Fruit fly (Drosophila melanogaster) whole organism, embryonic: ENCODE measurements around the gene CG16813.

Source experiments
- Atf-2 ChIP-seq: fragments of 200-800 bp; sonication (Bioruptor generic); optimal IDR thresholded peaks from 2 replicates; lab custom pipeline; 2016; ENCODE audit warnings: missing biosample characterization, missing genetic modification characterization
- Atf3 ChIP-seq: fragments of 200-800 bp; sonication (Bioruptor generic); optimal IDR thresholded peaks from 3 replicates; lab custom pipeline; 2016; ENCODE audit warnings: missing biosample characterization, missing genetic modification characterization
- Bdp1 ChIP-seq: fragments of 200-800 bp; sonication (Bioruptor generic); optimal IDR thresholded peaks from 3 replicates; lab custom pipeline; 2016; ENCODE audit warnings: missing biosample characterization, missing genetic modification characterization
- Bgb ChIP-seq: fragments of 200-800 bp; sonication (Bioruptor generic); IDR thresholded peaks from 2 replicates; pipeline ENCODE4 v1.3.6; 2022; ENCODE audit warnings: missing biosample characterization, missing genetic modification characterization; ENCODE audit not compliant: partially characterized antibody
- CG10274 ChIP-seq: fragments of 200-800 bp; sonication (Bioruptor generic); optimal IDR thresholded peaks from 3 replicates; lab custom pipeline; 2017; ENCODE audit warnings: missing biosample characterization, mild to moderate bottlenecking, missing genetic modification characterization
- CG10959 ChIP-seq: fragments of 200-800 bp; sonication (Bioruptor generic); IDR thresholded peaks from 2 replicates; pipeline ENCODE4 v1.3.6; 2022; ENCODE audit warnings: missing biosample characterization, missing genetic modification characterization
- CG11560 ChIP-seq: fragments of 200-800 bp; sonication (Bioruptor generic); IDR thresholded peaks from 3 replicates; pipeline ENCODE4 v1.3.6; 2022; ENCODE audit warnings: missing biosample characterization, missing genetic modification characterization
- CG13296 ChIP-seq: fragments of 200-800 bp; sonication (Bioruptor generic); optimal IDR thresholded peaks from 3 replicates; lab custom pipeline; 2018; ENCODE audit warnings: missing biosample characterization, mild to moderate bottlenecking, missing genetic modification characterization
- CG13424 ChIP-seq: fragments of 200-800 bp; sonication (Bioruptor generic); optimal IDR thresholded peaks from 2 replicates; lab custom pipeline; 2019; ENCODE audit warnings: missing biosample characterization, mild to moderate bottlenecking, missing genetic modification characterization, moderate library complexity
- CG15514 ChIP-seq: fragments of 200-800 bp; sonication (Bioruptor generic); optimal IDR thresholded peaks from 3 replicates; lab custom pipeline; 2017; ENCODE audit warnings: missing biosample characterization, missing genetic modification characterization, mild to moderate bottlenecking, moderate library complexity, missing genetic modification reagents
- CG1602 ChIP-seq: fragments of 200-800 bp; sonication (Bioruptor generic); optimal IDR thresholded peaks from 3 replicates; lab custom pipeline; 2016; ENCODE audit warnings: missing biosample characterization, missing genetic modification characterization
- CG17186 ChIP-seq: fragments of 200-800 bp; sonication (Bioruptor generic); optimal IDR thresholded peaks from 3 replicates; lab custom pipeline; 2017; ENCODE audit warnings: missing biosample characterization, missing genetic modification reagents, missing genetic modification characterization
- CG18764 ChIP-seq: fragments of 200-800 bp; sonication (Bioruptor generic); optimal IDR thresholded peaks from 3 replicates; lab custom pipeline; 2016; ENCODE audit warnings: missing biosample characterization, missing genetic modification characterization
- CG2678 ChIP-seq: fragments of 200-800 bp; sonication (Bioruptor generic); optimal IDR thresholded peaks from 3 replicates; lab custom pipeline; 2019; ENCODE audit warnings: missing biosample characterization, mild to moderate bottlenecking, missing genetic modification characterization, moderate library complexity
- CG2712 ChIP-seq: fragments of 200-800 bp; optimal IDR thresholded peaks from 3 replicates; lab custom pipeline; 2019; ENCODE audit warnings: missing biosample characterization, mild to moderate bottlenecking, missing genetic modification characterization, moderate library complexity
- CG31388 ChIP-seq: fragments of 200-800 bp; sonication (Bioruptor generic); optimal IDR thresholded peaks from 2 replicates; lab custom pipeline; 2016; ENCODE audit warnings: missing biosample characterization, missing genetic modification characterization
- CG3163 ChIP-seq: fragments of 200-800 bp; sonication (Bioruptor generic); optimal IDR thresholded peaks from 3 replicates; lab custom pipeline; 2016; ENCODE audit warnings: missing biosample characterization, missing genetic modification characterization
- CG4730 ChIP-seq: fragments of 200-800 bp; sonication (Bioruptor generic); IDR thresholded peaks from 2 replicates; pipeline ENCODE4 v1.3.6; 2022; ENCODE audit warnings: missing biosample characterization, missing genetic modification characterization
- CG6813 ChIP-seq: fragments of 200-800 bp; sonication (Bioruptor generic); optimal IDR thresholded peaks from 2 replicates; lab custom pipeline; 2017; ENCODE audit warnings: missing biosample characterization, missing genetic modification characterization, mild to moderate bottlenecking, moderate library complexity, missing genetic modification reagents
- CG7372 ChIP-seq: fragments of 200-800 bp; sonication (Bioruptor generic); IDR thresholded peaks from 2 replicates; pipeline ENCODE4 v1.3.6; 2022; ENCODE audit warnings: missing biosample characterization, missing genetic modification characterization
- CG7556 ChIP-seq: fragments of 200-800 bp; sonication (Bioruptor generic); optimal IDR thresholded peaks from 2 replicates; lab custom pipeline; 2017; ENCODE audit warnings: missing biosample characterization, mild to moderate bottlenecking, missing genetic modification characterization
- CG9932 ChIP-seq: fragments of 200-800 bp; sonication (Bioruptor generic); IDR thresholded peaks from 2 replicates; pipeline ENCODE4 v1.3.6; 2022; ENCODE audit warnings: missing biosample characterization, missing genetic modification characterization
- Chrac-16 ChIP-seq: fragments of 200-800 bp; sonication (Bioruptor generic); optimal IDR thresholded peaks from 3 replicates; lab custom pipeline; 2016; ENCODE audit warnings: missing biosample characterization, missing genetic modification characterization
- Dip2 ChIP-seq: fragments of 200-800 bp; sonication (Bioruptor generic); IDR thresholded peaks from 2 replicates; pipeline ENCODE4 v1.3.6; 2022; ENCODE audit warnings: missing biosample characterization, missing genetic modification characterization
- Doc3 ChIP-seq: fragments of 200-800 bp; sonication (Bioruptor generic); IDR thresholded peaks from 3 replicates; pipeline ENCODE4 v1.3.6; 2022; ENCODE audit warnings: missing biosample characterization, missing genetic modification characterization; ENCODE audit not compliant: partially characterized antibody
- ERR ChIP-seq: fragments of 200-800 bp; sonication (Bioruptor generic); optimal IDR thresholded peaks from 2 replicates; lab custom pipeline; 2016; ENCODE audit warnings: missing biosample characterization, missing genetic modification characterization
- Hr39 ChIP-seq: fragments of >200 bp; optimal IDR thresholded peaks from 2 replicates; lab custom pipeline; 2017
- Hr51 ChIP-seq, 2 experiments: fragments of 200-800 bp; sonication (Bioruptor generic); optimal IDR thresholded peaks; 2 replicates in 1 of 2; 3 replicates in 1 of 2; lab custom pipeline; 2016 to 2018; ENCODE audit warnings: missing biosample characterization in 2 of 2, missing genetic modification characterization in 2 of 2, mild to moderate bottlenecking in 1 of 2, moderate library complexity in 1 of 2
- Jarid2 ChIP-seq: fragments of 200-800 bp; sonication (Bioruptor generic); optimal IDR thresholded peaks from 3 replicates; lab custom pipeline; 2017; ENCODE audit warnings: mild to moderate bottlenecking, missing biosample characterization, missing genetic modification reagents, missing genetic modification characterization
- MBD-R2 ChIP-seq: fragments of 200-800 bp; sonication (Bioruptor generic); IDR thresholded peaks from 2 replicates; pipeline ENCODE4 v1.3.6; 2022; ENCODE audit warnings: missing biosample characterization, missing genetic modification characterization
- Oaz ChIP-seq: fragments of 200-800 bp; sonication (Bioruptor generic); IDR thresholded peaks from 2 replicates; pipeline ENCODE4 v1.3.6; 2022; ENCODE audit warnings: missing biosample characterization, missing genetic modification characterization
- Opbp ChIP-seq: fragments of 200-800 bp; sonication (Bioruptor generic); IDR thresholded peaks from 3 replicates; pipeline ENCODE4 v1.3.6; 2022; ENCODE audit warnings: missing biosample characterization, missing genetic modification characterization; ENCODE audit not compliant: partially characterized antibody
- Vsx1 ChIP-seq: fragments of 200-800 bp; sonication (Bioruptor generic); optimal IDR thresholded peaks from 2 replicates; lab custom pipeline; 2017; ENCODE audit warnings: missing biosample characterization, mild to moderate bottlenecking, missing genetic modification characterization, missing genetic modification reagents
- aop ChIP-seq: fragments of 200-800 bp; sonication (Bioruptor generic); IDR thresholded peaks from 2 replicates; pipeline ENCODE4 v1.3.6; 2022; ENCODE audit warnings: missing biosample characterization, missing genetic modification characterization
- dan ChIP-seq: fragments of 200-800 bp; sonication (Bioruptor generic); IDR thresholded peaks from 2 replicates; pipeline ENCODE4 v1.3.6; 2022; ENCODE audit warnings: missing biosample characterization, missing genetic modification characterization
- dati ChIP-seq: fragments of 200-800 bp; sonication (Bioruptor generic); IDR thresholded peaks from 2 replicates; pipeline ENCODE4 v1.3.6; 2022; ENCODE audit warnings: missing biosample characterization, missing genetic modification characterization
- emc ChIP-seq: fragments of 200-800 bp; sonication (Bioruptor generic); optimal IDR thresholded peaks from 2 replicates; lab custom pipeline; 2016; ENCODE audit warnings: missing biosample characterization, missing genetic modification characterization
- insv ChIP-seq, 2 experiments: fragments of 200-800 bp; sonication (Bioruptor generic); optimal IDR thresholded peaks; 3 replicates each; lab custom pipeline; 2016 to 2018; ENCODE audit warnings: missing biosample characterization in 2 of 2, missing genetic modification characterization in 2 of 2
- jigr1 ChIP-seq: fragments of 200-800 bp; sonication (Bioruptor generic); IDR thresholded peaks from 3 replicates; pipeline ENCODE4 v1.3.6; 2022; ENCODE audit warnings: missing biosample characterization, missing genetic modification characterization
- klu ChIP-seq: fragments of 200-800 bp; sonication (Bioruptor generic); IDR thresholded peaks from 2 replicates; pipeline ENCODE4 v1.3.6; 2022; ENCODE audit warnings: missing biosample characterization, missing genetic modification characterization
- luna ChIP-seq: fragments of 200-800 bp; sonication (Bioruptor generic); optimal IDR thresholded peaks from 2 replicates; lab custom pipeline; 2016; ENCODE audit warnings: missing biosample characterization, missing genetic modification characterization
- nerfin-1 ChIP-seq: fragments of 200-800 bp; sonication (Bioruptor generic); optimal IDR thresholded peaks from 3 replicates; lab custom pipeline; 2019; ENCODE audit warnings: missing biosample characterization, mild to moderate bottlenecking, missing genetic modification characterization, moderate library complexity
- org-1 ChIP-seq: fragments of 200-800 bp; sonication (Bioruptor generic); optimal IDR thresholded peaks from 2 replicates; lab custom pipeline; 2017; ENCODE audit warnings: missing biosample characterization, missing genetic modification characterization
- sc ChIP-seq, 3 experiments: fragments of >200 bp in 2 of 3; fragments of 200-800 bp in 1 of 3; sonication (Bioruptor generic) in 1 of 3; optimal IDR thresholded peaks; 2 replicates in 2 of 3; 3 replicates in 1 of 3; lab custom pipeline; 2017; ENCODE audit warnings: mild to moderate bottlenecking in 1 of 3, missing biosample characterization in 1 of 3, missing genetic modification characterization in 1 of 3, missing genetic modification reagents in 1 of 3
- sens-2 ChIP-seq: fragments of 200-800 bp; sonication (Bioruptor generic); IDR thresholded peaks from 2 replicates; pipeline ENCODE4 v1.3.6; 2022; ENCODE audit warnings: missing biosample characterization, missing genetic modification characterization
- sisA ChIP-seq: fragments of 200-800 bp; sonication (Bioruptor generic); IDR thresholded peaks from 2 replicates; pipeline ENCODE4 v1.3.6; 2022; ENCODE audit warnings: missing biosample characterization, missing genetic modification characterization
- stwl ChIP-seq: fragments of 200-800 bp; sonication (Bioruptor generic); optimal IDR thresholded peaks from 3 replicates; lab custom pipeline; 2018; ENCODE audit warnings: missing biosample characterization, mild to moderate bottlenecking, missing genetic modification characterization, moderate library complexity
- toy ChIP-seq: fragments of 200-800 bp; sonication (Bioruptor generic); IDR thresholded peaks from 2 replicates; pipeline ENCODE4 v1.3.6; 2022; ENCODE audit warnings: missing biosample characterization, missing genetic modification characterization
- unc-4 ChIP-seq: fragments of 200-800 bp; sonication (Bioruptor generic); IDR thresholded peaks from 2 replicates; pipeline ENCODE4 v1.3.6; 2022; ENCODE audit warnings: missing biosample characterization, missing genetic modification characterization; ENCODE audit not compliant: partially characterized antibody
- zen2 ChIP-seq: fragments of 200-800 bp; sonication (Bioruptor generic); IDR thresholded peaks from 3 replicates; pipeline ENCODE4 v1.3.6; 2022; ENCODE audit warnings: missing biosample characterization, missing genetic modification characterization; ENCODE audit not compliant: partially characterized antibody
- zfh2 ChIP-seq: fragments of 200-800 bp; sonication (Bioruptor generic); optimal IDR thresholded peaks from 2 replicates; lab custom pipeline; 2016; ENCODE audit warnings: missing biosample characterization, missing genetic modification characterization

The CG16813 gene

dm6 chr2L:13205256-13205655, 22.1 kb upstream of the CG16813 start (continued):
- TF ChIP-seq CG18764 (GFP tag; lab: Kevin White, UChicago) (no peak), CG2678 (tag; lab: Kevin White, UChicago) (peak; percentile 31), Jarid2 (no peak), CG17186 (GFP tag; lab: Kevin White, UChicago) (no peak), sisA (GFP tag; lab: Robert Waterston, UW) (no peak), CG1602 (GFP tag; lab: Kevin White, UChicago) (no peak), CG7372 (GFP tag; lab: Robert Waterston, UW) (no peak), org-1 (GFP tag; lab: Kevin White, UChicago) (peak; percentile 6), zen2 (GFP tag; lab: Robert Waterston, UW) (no peak), Atf-2 (GFP tag; lab: Kevin White, UChicago) (no peak), klu (no peak), Chrac-16 (GFP tag; lab: Kevin White, UChicago) (no peak), CG10274 (GFP tag; lab: Kevin White, UChicago) (no peak), zfh2 (no peak), CG2712 (tag; lab: Kevin White, UChicago) (no peak), CG11560 (tag; lab: Robert Waterston, UW) (no peak), sens-2 (GFP tag; lab: Robert Waterston, UW) (no peak; the same call in 1 of the 2 replicates), Atf3 (GFP tag; lab: Kevin White, UChicago) (peak; percentile 44), luna (no peak), CG7556 (no peak), stwl (no peak), Hr39 (lab: Kevin White, UChicago) (no peak), CG13296 (GFP tag; lab: Kevin White, UChicago) (peak; percentile 37), dan (GFP tag; lab: Robert Waterston, UW) (no peak), CG13424 (peak; percentile 29), Doc3 (GFP tag; lab: Robert Waterston, UW) (no peak), Bdp1 (GFP tag; lab: Kevin White, UChicago) (no peak), CG9932 (GFP tag; lab: Robert Waterston, UW) (no peak), dati (GFP tag; lab: Robert Waterston, UW) (no peak), CG6813 (GFP tag; lab: Kevin White, UChicago) (peak; percentile 57), Bgb (GFP tag; lab: Robert Waterston, UW) (no peak), CG3163 (GFP tag; lab: Kevin White, UChicago) (no peak), aop (GFP tag; lab: Robert Waterston, UW) (no peak), Hr51 (GFP tag; optimal IDR thresholded peaks at IDR 0.05; lab: Kevin White, UChicago) (no peak), jigr1 (GFP tag; lab: Robert Waterston, UW) (no peak), Oaz (GFP tag; lab: Robert Waterston, UW) (no peak), unc-4 (no peak), MBD-R2 (GFP tag; lab: Robert Waterston, UW) (peak; percentile 33; the same call in 1 of the 2 replicates), Opbp (GFP tag; lab: Robert Waterston, UW) (no peak), Vsx1 (GFP tag; lab: Kevin White, UChicago) (peak; percentile 25), CG15514 (GFP tag; lab: Kevin White, UChicago) (peak; percentile 52), CG4730 (0 out of 2 replicates have a peak, but pooled peaks have one; percentile 24), CG31388 (GFP tag; lab: Kevin White, UChicago) (no peak), toy (GFP tag; lab: Robert Waterston, UW) (no peak), CG10959 (GFP tag; lab: Robert Waterston, UW) (no peak), ERR (peak; percentile 23), emc (GFP tag; lab: Kevin White, UChicago) (no peak), nerfin-1 (tag; lab: Kevin White, UChicago) (peak; percentile 14), Dip2 (no peak), sc (optimal IDR thresholded peaks at IDR 0.05; lab: Kevin White, UChicago) (no peak), sc (GFP tag; optimal IDR thresholded peaks at IDR 0.05; lab: Kevin White, UChicago) (no peak), insv (GFP tag; optimal IDR thresholded peaks at IDR 0.05; lab: Kevin White, UChicago) (no peak)
